Worm (Caenorhabditis elegans): ENCODE measurements around the gene F38H4.5.
"Not testable (repeated sequence)": the region's sequence is repeated elsewhere in the genome, so short reads cannot be mapped to it uniquely, and the experiment has no call there.

Gene F38H4.5

DNA sequence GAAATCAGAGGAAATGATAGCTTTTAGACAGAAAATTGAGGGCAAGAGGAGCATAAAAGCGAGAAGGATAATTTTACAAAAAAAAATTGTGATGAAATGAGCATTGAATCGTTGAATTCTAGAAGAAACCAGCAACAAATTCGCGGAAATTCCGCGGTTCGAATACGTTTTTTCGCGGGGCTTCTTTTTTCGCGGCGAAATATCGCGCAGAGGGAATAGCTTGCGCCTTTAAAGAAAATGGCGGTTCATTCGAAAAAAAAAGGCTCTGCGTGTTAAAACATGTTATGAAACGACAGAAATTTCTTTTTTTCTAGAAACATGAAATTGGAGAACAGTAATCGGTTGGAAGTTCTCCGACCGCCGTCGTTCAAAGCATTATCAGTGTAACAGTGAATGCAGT is 29.5 kb upstream of the F38H4.5 start:
- TF ChIP-seq C34F6.9 (tag; optimal IDR thresholded peaks at IDR 0.05) (peak; percentile 53), snpc-4 (tag; optimal IDR thresholded peaks at IDR 0.05) (no peak), lsy-2 (tag; optimal IDR thresholded peaks at IDR 0.05) (peak; percentile 16 to 70), gmeb-1 (tag; optimal IDR thresholded peaks at IDR 0.05) (peak; percentile 76), skn-1 (tag; optimal IDR thresholded peaks at IDR 0.05) (no peak), dmd-4 (tag; optimal IDR thresholded peaks at IDR 0.05) (no peak), sma-9 (GFP tag; optimal IDR thresholded peaks at IDR 0.05) (peak; percentile 6), sma-9 (tag; optimal IDR thresholded peaks at IDR 0.05) (no peak), ztf-4 (tag; optimal IDR thresholded peaks at IDR 0.05) (no peak), lin-39 (tag; optimal IDR thresholded peaks at IDR 0.05) (no peak), ZK546.5 (tag; optimal IDR thresholded peaks at IDR 0.05) (peak; percentile 14), nhr-10 (tag; optimal IDR thresholded peaks at IDR 0.05) (no peak), unc-55 (GFP tag; optimal IDR thresholded peaks at IDR 0.05) (peak; percentile 80), nhr-25 (tag; optimal IDR thresholded peaks at IDR 0.05) (no peak), elt-1 (tag; optimal IDR thresholded peaks at IDR 0.05) (no peak), peb-1 (tag; optimal IDR thresholded peaks at IDR 0.05) (no peak), fos-1 (tag; optimal IDR thresholded peaks at IDR 0.05) (peak; percentile 19), R02D3.7 (tag; optimal IDR thresholded peaks at IDR 0.05) (no peak), lin-13 (GFP tag; optimal IDR thresholded peaks at IDR 0.05) (peak; percentile 54), ama-1 (optimal IDR thresholded peaks at IDR 0.05) (no peak), nhr-129 (tag; optimal IDR thresholded peaks at IDR 0.05) (peak; percentile 56), sem-4 (tag; optimal IDR thresholded peaks at IDR 0.05) (no peak), crh-2 (tag; optimal IDR thresholded peaks at IDR 0.05) (peak; percentile 47), mdl-1 (tag; optimal IDR thresholded peaks at IDR 0.05) (no peak)

DNA sequence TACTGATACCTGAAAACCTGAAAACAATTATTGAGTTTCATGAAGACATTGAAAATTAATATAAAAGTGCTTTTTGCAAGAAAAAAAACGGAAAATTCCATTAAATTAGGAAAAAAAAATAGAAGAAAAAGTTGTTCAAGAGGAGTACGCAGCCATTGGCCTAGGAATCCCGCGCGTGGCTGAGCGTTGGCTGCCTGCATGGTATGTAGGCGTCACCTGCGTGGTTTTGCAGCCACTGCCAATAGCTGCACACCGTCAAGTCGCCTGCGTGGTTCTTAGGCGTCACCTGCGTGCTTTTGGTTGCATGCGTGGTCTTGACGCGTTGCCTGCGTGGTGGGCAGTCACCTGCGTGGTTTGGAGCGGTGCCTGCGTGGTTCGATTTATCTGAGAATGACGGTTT is 24.0 kb upstream of the F38H4.5 start, which contains the start of gene M117.6:
TSS of gene M117.6 (minus strand) at position 101 of the 400 bp plus-strand sequence.
- TF ChIP-seq dmd-4, unc-39, lin-39 (tag; optimal IDR thresholded peaks at IDR 0.05): not testable (repeated sequence)

DNA sequence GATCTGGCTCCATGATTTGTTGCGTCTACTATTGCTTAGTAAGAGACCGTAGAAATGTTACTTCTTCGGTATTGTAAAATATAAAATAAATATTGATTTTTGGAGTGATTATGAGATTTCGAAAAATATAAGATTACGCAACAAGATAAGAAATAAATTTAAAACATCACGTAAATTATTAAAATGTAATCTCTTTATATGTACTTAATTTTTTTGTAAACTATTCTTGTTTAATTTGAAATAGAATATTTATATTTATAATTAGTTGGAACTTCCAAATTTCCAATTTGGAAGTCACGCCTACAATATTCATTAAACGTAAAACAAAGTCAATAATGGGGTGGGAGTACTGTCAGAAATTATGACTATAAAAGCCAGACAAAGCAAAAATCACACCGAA is 18.5 kb upstream of the F38H4.5 start, which contains the start of gene M117.4:
TSS of gene M117.4 (minus strand) at position 101 of the 400 bp plus-strand sequence.
- no peak for TF ChIP-seq blmp-1 (tag; optimal IDR thresholded peaks at IDR 0.05; ENCODE audit: insufficient read depth)
- no peak for TF ChIP-seq ama-1 (optimal IDR thresholded peaks at IDR 0.05)
- no peak for TF ChIP-seq gmeb-1 (tag; optimal IDR thresholded peaks at IDR 0.05)
- no peak for TF ChIP-seq snpc-4 (tag; optimal IDR thresholded peaks at IDR 0.05)
- no peak for TF ChIP-seq ztf-4 (tag; optimal IDR thresholded peaks at IDR 0.05)
- no peak for TF ChIP-seq sma-9 (GFP tag; optimal IDR thresholded peaks at IDR 0.05)
- no peak for TF ChIP-seq sma-9 (tag; optimal IDR thresholded peaks at IDR 0.05)
- TF ChIP-seq ztf-11 (tag; optimal IDR thresholded peaks at IDR 0.05): no peak
- TF ChIP-seq ZK546.5 (tag; optimal IDR thresholded peaks at IDR 0.05): no peak
- TF ChIP-seq ztf-1 (GFP tag; conservative IDR thresholded peaks at IDR 0.05): no peak
- TF ChIP-seq crh-2 (tag; optimal IDR thresholded peaks at IDR 0.05): no peak
- no peak for TF ChIP-seq unc-39 (tag; optimal IDR thresholded peaks at IDR 0.05)
- no peak for TF ChIP-seq elt-1 (tag; optimal IDR thresholded peaks at IDR 0.05)
- TF ChIP-seq skn-1 (tag; optimal IDR thresholded peaks at IDR 0.05): no peak
- no peak for TF ChIP-seq ceh-82 (tag; optimal IDR thresholded peaks at IDR 0.05)
- no peak for TF ChIP-seq nhr-23 (tag; optimal IDR thresholded peaks at IDR 0.05)
- TF ChIP-seq nhr-77 (tag; optimal IDR thresholded peaks at IDR 0.05): no peak
- no peak for TF ChIP-seq dmd-4 (tag; optimal IDR thresholded peaks at IDR 0.05)
- TF ChIP-seq peb-1 (tag; optimal IDR thresholded peaks at IDR 0.05): no peak
- TF ChIP-seq nhr-21 (tag; optimal IDR thresholded peaks at IDR 0.05): no peak
- TF ChIP-seq R02D3.7 (tag; optimal IDR thresholded peaks at IDR 0.05): no peak

DNA sequence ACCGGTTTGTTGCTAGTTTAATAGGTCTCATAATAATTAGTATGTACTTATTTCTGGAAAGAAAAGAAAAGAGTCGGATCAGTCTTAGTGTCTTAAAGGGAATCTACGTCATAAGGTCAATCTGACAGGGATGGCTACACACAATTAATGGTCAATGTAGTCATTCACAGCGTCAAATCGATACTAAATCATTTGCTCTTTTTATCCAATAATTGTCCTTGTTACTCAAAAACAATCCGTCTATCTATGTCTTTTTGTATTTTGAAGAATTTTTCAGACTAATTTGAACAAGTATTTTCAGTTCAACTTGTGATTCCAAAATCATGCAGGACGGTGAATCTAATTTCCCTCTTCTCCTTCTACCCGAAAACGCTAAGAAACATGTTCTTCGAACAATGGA is 13.3 kb upstream of the F38H4.5 start, which contains the start of gene fbxb-3:
TSS of gene fbxb-3 (plus strand) at position 301 of the 400 bp plus-strand sequence.
- TF ChIP-seq dmd-4 (tag; optimal IDR thresholded peaks at IDR 0.05): no peak
- no peak for TF ChIP-seq alr-1 (tag; optimal IDR thresholded peaks at IDR 0.05)
- TF ChIP-seq lsy-2 (tag; optimal IDR thresholded peaks at IDR 0.05): no peak
- no peak for TF ChIP-seq lin-11 (tag; optimal IDR thresholded peaks at IDR 0.05)
- TF ChIP-seq unc-62 (GFP tag; optimal IDR thresholded peaks at IDR 0.05): no peak
- TF ChIP-seq ceh-16 (tag; optimal IDR thresholded peaks at IDR 0.05): no peak
- no peak for TF ChIP-seq nhr-10 (tag; optimal IDR thresholded peaks at IDR 0.05)
- no peak for TF ChIP-seq nhr-21 (tag; optimal IDR thresholded peaks at IDR 0.05)
- TF ChIP-seq nhr-23 (tag; optimal IDR thresholded peaks at IDR 0.05): no peak
- TF ChIP-seq nhr-129 (tag; optimal IDR thresholded peaks at IDR 0.05): no peak
- no peak for TF ChIP-seq ztf-11 (tag; optimal IDR thresholded peaks at IDR 0.05)
- TF ChIP-seq elt-3 (tag; optimal IDR thresholded peaks at IDR 0.05): no peak

Measured in whole organism, L2 larva.